Fruit fly (Drosophila melanogaster): Measurements from ENCODE around the gene CG12375.

DNA sequence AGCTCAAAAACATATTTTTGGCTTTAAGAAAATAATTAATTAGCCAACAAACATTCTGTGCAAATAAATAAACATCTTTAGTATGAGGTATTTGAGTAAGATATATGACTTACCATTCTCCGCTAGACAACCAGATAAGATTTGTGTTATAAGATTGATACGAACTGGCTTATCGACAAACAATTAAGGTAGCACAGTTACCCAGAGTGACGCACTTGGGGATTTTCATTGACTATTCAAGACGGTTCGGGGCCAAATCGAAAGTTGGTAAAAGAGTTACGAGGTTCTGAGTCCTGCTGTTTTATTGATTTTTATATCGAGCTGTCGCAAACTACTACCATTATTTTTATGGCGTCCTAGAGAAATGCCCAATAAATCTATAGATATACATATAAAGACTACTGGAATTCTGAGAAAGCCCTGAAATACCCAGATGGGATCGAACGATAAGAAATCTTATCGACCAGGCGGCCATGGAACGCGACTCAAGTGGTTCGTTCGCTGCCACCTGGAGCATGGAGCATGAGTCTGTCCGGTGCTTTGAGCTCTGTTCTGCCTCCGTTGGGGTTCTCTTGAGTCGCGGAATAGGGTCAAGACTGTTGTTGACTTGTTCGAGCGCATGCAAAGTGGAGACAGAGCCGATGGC, 3.4 kb upstream of the CG12375 start:
- TF ChIP-seq Snoo (tag; optimal IDR thresholded peaks at IDR 0.05) (no peak), gl (tag; optimal IDR thresholded peaks at IDR 0.05) (no peak), CG10348 (GFP tag; IDR thresholded peaks at IDR 0.05) (no peak), CG9948 (tag; optimal IDR thresholded peaks at IDR 0.05) (no peak), CG17806 (tag; optimal IDR thresholded peaks at IDR 0.05) (no peak), CG34367 (tag; optimal IDR thresholded peaks at IDR 0.05) (no peak), Ets98B (GFP tag; IDR thresholded peaks at IDR 0.05) (no peak), CG12605 (GFP tag; IDR thresholded peaks at IDR 0.05) (no peak), CG8301 (tag; optimal IDR thresholded peaks at IDR 0.05) (no peak), D1 (tag; optimal IDR thresholded peaks at IDR 0.05) (no peak), rn (GFP tag; IDR thresholded peaks at IDR 0.05) (no peak), Pif1B (GFP tag; optimal IDR thresholded peaks at IDR 0.05) (no peak)
